Fruit fly (Drosophila melanogaster) whole organism, prepupa: ENCODE results near the gene CG17931.

ENCODE experiments used
- CG10631 ChIP-seq: fragments of 200-800 bp; sonication (Bioruptor generic); optimal IDR thresholded peaks from 2 replicates; lab custom pipeline; 2016; ENCODE audit warnings: missing biosample characterization, missing genetic modification characterization
- CG10669 ChIP-seq: fragments of 200-800 bp; sonication (Bioruptor generic); optimal IDR thresholded peaks from 3 replicates; lab custom pipeline; 2018; ENCODE audit warnings: missing biosample characterization, mild to moderate bottlenecking, missing genetic modification characterization, moderate library complexity
- CG11902 ChIP-seq: fragments of 200-800 bp; sonication (Bioruptor generic); optimal IDR thresholded peaks from 3 replicates; lab custom pipeline; 2016; ENCODE audit warnings: missing biosample characterization, missing genetic modification characterization
- CG15336 ChIP-seq: fragments of 200-800 bp; sonication (Bioruptor generic); IDR thresholded peaks from 2 replicates; pipeline ENCODE4 v1.3.6; 2022; ENCODE audit warnings: missing biosample characterization, missing genetic modification characterization
- CG1621 ChIP-seq: fragments of 200-800 bp; sonication (Bioruptor generic); optimal IDR thresholded peaks from 3 replicates; lab custom pipeline; 2018; ENCODE audit warnings: missing biosample characterization, mild to moderate bottlenecking, missing genetic modification characterization
- CG16779 ChIP-seq: fragments of 200-800 bp; sonication (Bioruptor generic); optimal IDR thresholded peaks from 3 replicates; lab custom pipeline; 2017; ENCODE audit warnings: missing biosample characterization, mild to moderate bottlenecking, missing genetic modification characterization
- CG3032 ChIP-seq: fragments of 200-800 bp; optimal IDR thresholded peaks from 2 replicates; lab custom pipeline; 2019; ENCODE audit warnings: missing biosample characterization, mild to moderate bottlenecking, missing genetic modification characterization, moderate library complexity
- CG31627 ChIP-seq: fragments of 200-800 bp; sonication (Bioruptor generic); optimal IDR thresholded peaks from 3 replicates; lab custom pipeline; 2016; ENCODE audit warnings: missing biosample characterization, missing genetic modification characterization
- CG32006 ChIP-seq: fragments of 200-800 bp; sonication (Bioruptor generic); optimal IDR thresholded peaks from 3 replicates; lab custom pipeline; 2017; ENCODE audit warnings: missing biosample characterization, mild to moderate bottlenecking, missing genetic modification characterization
- CG4318 ChIP-seq: fragments of 200-800 bp; sonication (Bioruptor generic); optimal IDR thresholded peaks from 3 replicates; lab custom pipeline; 2017; ENCODE audit warnings: missing biosample characterization, mild to moderate bottlenecking, missing genetic modification characterization
- CG6163 ChIP-seq: fragments of 200-800 bp; sonication (Bioruptor generic); IDR thresholded peaks from 3 replicates; pipeline ENCODE4 v1.3.6; 2022; ENCODE audit warnings: missing biosample characterization, missing genetic modification characterization
- CG6276 ChIP-seq: fragments of 200-800 bp; sonication (Bioruptor generic); optimal IDR thresholded peaks from 2 replicates; lab custom pipeline; 2017; ENCODE audit warnings: missing biosample characterization, mild to moderate bottlenecking, missing genetic modification characterization
- CG6808 ChIP-seq: fragments of 200-800 bp; sonication (Bioruptor generic); optimal IDR thresholded peaks from 3 replicates; lab custom pipeline; 2017; ENCODE audit warnings: missing biosample characterization, missing genetic modification characterization, mild to moderate bottlenecking, moderate library complexity, missing genetic modification reagents
- CG6854 ChIP-seq: fragments of 200-800 bp; sonication (Bioruptor generic); optimal IDR thresholded peaks from 2 replicates; lab custom pipeline; 2017; ENCODE audit warnings: missing biosample characterization, mild to moderate bottlenecking, missing genetic modification characterization
- CG8119 ChIP-seq: fragments of 200-800 bp; sonication (Bioruptor generic); IDR thresholded peaks from 3 replicates; pipeline ENCODE4 v1.3.6; 2022; ENCODE audit warnings: missing biosample characterization, missing genetic modification characterization
- CG8319 ChIP-seq: fragments of 200-800 bp; sonication (Bioruptor generic); optimal IDR thresholded peaks from 3 replicates; lab custom pipeline; 2016; ENCODE audit warnings: missing biosample characterization, missing genetic modification characterization
- CG8632 ChIP-seq: fragments of 200-800 bp; sonication (Bioruptor generic); optimal IDR thresholded peaks from 3 replicates; lab custom pipeline; 2016; ENCODE audit warnings: missing biosample characterization, missing genetic modification characterization
- CG9139 ChIP-seq: fragments of 200-800 bp; sonication (Bioruptor generic); optimal IDR thresholded peaks from 3 replicates; lab custom pipeline; 2017; ENCODE audit warnings: missing biosample characterization, mild to moderate bottlenecking, missing genetic modification characterization
- Eip75B ChIP-seq: fragments of 200-800 bp; sonication (Bioruptor generic); optimal IDR thresholded peaks from 3 replicates; lab custom pipeline; 2016; ENCODE audit warnings: missing biosample characterization, missing genetic modification characterization
- Eip78C ChIP-seq: fragments of 200-800 bp; sonication (Bioruptor generic); peaks from one replicate; lab custom pipeline; 2016; ENCODE audit warnings: missing biosample characterization, missing genetic modification characterization
- Ets96B ChIP-seq: fragments of 200-800 bp; optimal IDR thresholded peaks from 2 replicates; lab custom pipeline; 2019; ENCODE audit warnings: missing biosample characterization, mild to moderate bottlenecking, missing genetic modification characterization, moderate library complexity
- Gug ChIP-seq: fragments of 200-800 bp; sonication (Bioruptor generic); IDR thresholded peaks from 2 replicates; pipeline ENCODE4 v1.3.6; 2022; ENCODE audit warnings: missing biosample characterization, missing genetic modification characterization
- Hr38 ChIP-seq: sonication (Bioruptor generic); optimal IDR thresholded peaks from 2 replicates; lab custom pipeline; 2016; ENCODE audit warnings: missing biosample characterization, missing genetic modification characterization
- OdsH ChIP-seq: fragments of 200-800 bp; sonication (Bioruptor generic); optimal IDR thresholded peaks from 3 replicates; lab custom pipeline; 2016; ENCODE audit warnings: missing biosample characterization, missing genetic modification characterization
- Smox ChIP-seq: fragments of 200-800 bp; sonication (Bioruptor generic); optimal IDR thresholded peaks from 3 replicates; lab custom pipeline; 2016; ENCODE audit warnings: missing biosample characterization, missing genetic modification characterization
- achi ChIP-seq: fragments of 200-800 bp; sonication (Bioruptor generic); optimal IDR thresholded peaks from 3 replicates; lab custom pipeline; 2016; ENCODE audit warnings: missing biosample characterization, missing genetic modification characterization
- acj6 ChIP-seq: fragments of 200-800 bp; sonication (Bioruptor generic); optimal IDR thresholded peaks from 3 replicates; lab custom pipeline; 2016; ENCODE audit warnings: missing biosample characterization, missing genetic modification characterization
- cyc ChIP-seq: fragments of 200-800 bp; sonication (Bioruptor generic); optimal IDR thresholded peaks from 3 replicates; lab custom pipeline; 2016; ENCODE audit warnings: missing biosample characterization, missing genetic modification characterization
- dac ChIP-seq: fragments of 200-800 bp; sonication (Bioruptor generic); optimal IDR thresholded peaks from 2 replicates; lab custom pipeline; 2017; ENCODE audit warnings: missing biosample characterization, mild to moderate bottlenecking, missing genetic modification characterization
- dsx ChIP-seq: fragments of 200-800 bp; optimal IDR thresholded peaks from 3 replicates; lab custom pipeline; 2019; ENCODE audit warnings: missing biosample characterization, mild to moderate bottlenecking, missing genetic modification characterization, moderate library complexity; ENCODE audit not compliant: poor library complexity, severe bottlenecking
- eg ChIP-seq: fragments of 200-800 bp; sonication (Bioruptor generic); IDR thresholded peaks from 3 replicates; pipeline ENCODE4 v1.3.6; 2022; ENCODE audit warnings: missing biosample characterization, missing genetic modification characterization
- esn ChIP-seq: fragments of 200-800 bp; sonication (Bioruptor generic); optimal IDR thresholded peaks from 2 replicates; lab custom pipeline; 2016; ENCODE audit warnings: missing biosample characterization, mild to moderate bottlenecking, missing genetic modification characterization, moderate library complexity
- fd59A ChIP-seq: fragments of 200-800 bp; sonication (Bioruptor generic); optimal IDR thresholded peaks from 2 replicates; lab custom pipeline; 2017; ENCODE audit warnings: missing biosample characterization, mild to moderate bottlenecking, missing genetic modification characterization, missing genetic modification reagents
- fd85E ChIP-seq: fragments of 200-800 bp; sonication (Bioruptor generic); optimal IDR thresholded peaks from 3 replicates; lab custom pipeline; 2016; ENCODE audit warnings: missing biosample characterization, missing genetic modification characterization
- fkh ChIP-seq: fragments of 200-800 bp; sonication (Bioruptor generic); optimal IDR thresholded peaks from 3 replicates; lab custom pipeline; 2017; ENCODE audit warnings: missing biosample characterization, mild to moderate bottlenecking, missing genetic modification characterization, moderate library complexity
- lz ChIP-seq: fragments of 200-800 bp; sonication (Bioruptor generic); optimal IDR thresholded peaks from 3 replicates; lab custom pipeline; 2016; ENCODE audit warnings: missing biosample characterization, missing genetic modification characterization
- salr ChIP-seq, 2 experiments: fragments of 200-800 bp; sonication (Bioruptor generic); optimal IDR thresholded peaks; 3 replicates each; lab custom pipeline; 2016 to 2018; ENCODE audit warnings: missing biosample characterization in 2 of 2, missing genetic modification characterization in 2 of 2, mild to moderate bottlenecking in 1 of 2
- spab ChIP-seq: fragments of 200-800 bp; sonication (Bioruptor generic); optimal IDR thresholded peaks from 2 replicates; lab custom pipeline; 2017; ENCODE audit warnings: missing biosample characterization, mild to moderate bottlenecking, missing genetic modification characterization, missing genetic modification reagents
- ss ChIP-seq, 2 experiments: fragments of 200-800 bp; sonication (Bioruptor generic); optimal IDR thresholded peaks; 2 replicates in 1 of 2; 3 replicates in 1 of 2; lab custom pipeline; 2017 to 2018; ENCODE audit warnings: mild to moderate bottlenecking in 2 of 2, missing biosample characterization in 2 of 2, missing genetic modification characterization in 2 of 2, moderate library complexity in 1 of 2
- svp ChIP-seq: fragments of 200-800 bp; sonication (Bioruptor generic); peaks from one replicate; lab custom pipeline; 2016; ENCODE audit warnings: missing biosample characterization, missing genetic modification characterization
- topi ChIP-seq: fragments of 200-800 bp; sonication (Bioruptor generic); optimal IDR thresholded peaks from 3 replicates; lab custom pipeline; 2016; ENCODE audit warnings: missing biosample characterization, missing genetic modification characterization

CG17931 gene

DNA sequence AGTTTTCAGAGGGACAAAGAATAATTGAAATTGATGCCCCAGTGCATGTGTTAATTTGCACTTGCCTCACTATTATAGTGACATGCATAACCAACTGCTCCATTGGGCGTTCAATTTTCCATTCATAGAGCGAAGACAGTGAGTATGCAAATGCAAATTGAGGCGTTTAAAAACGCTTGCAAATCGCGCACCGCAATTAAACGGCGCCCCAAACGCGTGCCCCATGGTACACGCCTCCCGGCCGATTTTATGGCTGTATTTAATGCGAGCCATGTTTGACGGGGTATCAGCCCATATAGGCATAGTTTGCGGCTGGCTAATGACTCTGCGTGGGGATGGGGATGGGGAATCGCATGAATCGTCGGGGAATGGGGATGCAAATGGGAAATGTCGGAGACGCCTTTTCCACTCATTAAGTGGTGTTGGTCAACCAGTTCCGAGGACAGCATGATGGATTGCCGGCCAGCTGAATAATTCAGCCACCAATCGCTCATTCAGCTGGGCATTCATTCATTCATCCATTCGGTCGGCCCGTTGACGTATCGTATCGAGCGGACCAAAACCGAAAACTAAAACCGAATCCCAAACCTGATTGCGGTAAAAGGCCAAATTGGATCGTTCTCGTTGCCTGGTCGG is 23.7 kb downstream of the CG17931 start:
- TF ChIP-seq Gug (GFP tag; lab: Robert Waterston, UW): peak; percentile 10; the same call in 1 of the 2 replicates
- TF ChIP-seq lz: no peak
- TF ChIP-seq Eip78C (GFP tag; lab: Kevin White, UChicago): peak; percentile 22
- peak; percentile 43 for TF ChIP-seq CG6276 (GFP tag; lab: Kevin White, UChicago)
- TF ChIP-seq salr (GFP tag; optimal IDR thresholded peaks at IDR 0.05; lab: Kevin White, UChicago): no peak
- no peak for TF ChIP-seq CG8319
- 0 out of 3 replicates have a peak, but pooled peaks have one; percentile 10 for TF ChIP-seq CG6163 (GFP tag; lab: Robert Waterston, UW)
- no peak for TF ChIP-seq CG8119
- TF ChIP-seq eg: 0 out of 3 replicates have a peak, but pooled peaks have one; percentile 20
- TF ChIP-seq CG8632 (GFP tag; lab: Kevin White, UChicago): no peak
- TF ChIP-seq CG32006 (GFP tag; lab: Kevin White, UChicago): no peak
- peak in 1 of 2 experiments; percentile 28 for TF ChIP-seq ss (GFP tag; optimal IDR thresholded peaks at IDR 0.05; lab: Kevin White, UChicago)

dm6 chr3R:16334797-16335196 is 24.5 kb downstream of the CG17931 start:
- TF ChIP-seq CG10631 (GFP tag; lab: Kevin White, UChicago) (no peak), Eip78C (GFP tag; lab: Kevin White, UChicago) (peak; percentile 10)

- TF ChIP-seq dsx (GFP tag; lab: Kevin White, UChicago) (peak; percentile 37), CG1621 (tag; lab: Kevin White, UChicago) (no peak), Ets96B (tag; lab: Kevin White, UChicago) (peak; percentile 42), achi (GFP tag; lab: Kevin White, UChicago) (no peak), spab (GFP tag; lab: Kevin White, UChicago) (peak; percentile 24), fkh (no peak), Gug (GFP tag; lab: Robert Waterston, UW) (no peak), CG6276 (GFP tag; lab: Kevin White, UChicago) (no peak), CG6808 (GFP tag; lab: Kevin White, UChicago) (peak; percentile 49), CG11902 (GFP tag; lab: Kevin White, UChicago) (no peak), CG6854 (no peak), CG32006 (GFP tag; lab: Kevin White, UChicago) (no peak), esn (no peak), CG9139 (GFP tag; lab: Kevin White, UChicago) (peak; percentile 74), CG10669 (peak; percentile 17), CG6163 (GFP tag; lab: Robert Waterston, UW) (no peak; the same call in 2 of the 3 replicates), CG8632 (GFP tag; lab: Kevin White, UChicago) (no peak), lz (no peak), topi (GFP tag; lab: Kevin White, UChicago) (no peak), Eip78C (GFP tag; lab: Kevin White, UChicago) (peak; percentile 61), ss (GFP tag; optimal IDR thresholded peaks at IDR 0.05; lab: Kevin White, UChicago) (peak; percentile 89 to 94)
Measured at dm6 chr3R:16334329-16334728, 24.9 kb downstream of the CG17931 start.

DNA sequence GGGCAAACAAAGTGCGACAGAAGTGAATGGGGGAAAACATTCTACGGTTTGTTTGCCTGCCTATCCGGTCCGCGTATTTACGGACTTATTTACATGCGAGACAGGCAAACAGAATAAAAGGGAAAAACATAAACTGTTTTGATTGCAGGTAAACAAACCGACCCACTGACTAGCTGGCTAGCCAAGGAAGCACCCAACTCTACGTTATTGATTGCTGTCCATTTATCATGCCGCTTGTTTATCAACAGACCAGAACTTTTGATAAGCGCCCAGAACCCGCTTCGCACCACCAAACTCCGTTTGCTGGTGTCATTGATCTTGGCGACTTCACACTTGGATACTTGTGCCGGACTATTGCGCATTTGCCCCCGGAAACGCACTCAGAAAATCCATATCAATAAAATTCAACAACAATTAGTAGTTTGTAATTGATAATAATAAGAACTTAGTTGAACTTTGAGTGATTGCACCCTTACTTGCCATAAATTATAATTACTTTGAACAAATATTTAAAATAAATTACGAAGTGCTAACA is 27.4 kb downstream of the CG17931 start:
- TF ChIP-seq OdsH (peak; percentile 31), CG4318 (GFP tag; lab: Kevin White, UChicago) (no peak), esn (peak; percentile 53), achi (GFP tag; lab: Kevin White, UChicago) (no peak), fd59A (GFP tag; lab: Kevin White, UChicago) (peak; percentile 43), acj6 (peak; percentile 13), CG6276 (GFP tag; lab: Kevin White, UChicago) (peak; percentile 20), CG10669 (peak; percentile 44), fd85E (GFP tag; lab: Kevin White, UChicago) (no peak), dsx (GFP tag; lab: Kevin White, UChicago) (peak; percentile 6), CG3032 (tag; lab: Kevin White, UChicago) (peak; percentile 4), dac (GFP tag; lab: Kevin White, UChicago) (no peak), Ets96B (tag; lab: Kevin White, UChicago) (no peak), Eip75B (GFP tag; lab: Kevin White, UChicago) (no peak), spab (GFP tag; lab: Kevin White, UChicago) (peak; percentile 71), Smox (GFP tag; lab: Kevin White, UChicago) (no peak), Gug (GFP tag; lab: Robert Waterston, UW) (no peak), CG1621 (tag; lab: Kevin White, UChicago) (peak; percentile 62), CG15336 (no peak), svp (no peak), lz (peak; percentile 13), CG11902 (GFP tag; lab: Kevin White, UChicago) (no peak), CG31627 (peak; percentile 33), Hr38 (GFP tag; lab: Kevin White, UChicago) (no peak), CG32006 (GFP tag; lab: Kevin White, UChicago) (peak; percentile 18), CG6854 (no peak), cyc (GFP tag; lab: Kevin White, UChicago) (no peak), CG16779 (no peak)
